Fruit fly (Drosophila melanogaster) whole organism, embryonic: ENCODE data around the gene Aprt.
A peak's percentile ranks its signal among the peaks of the same experiment; 100 is the strongest.

Experiments used
- Ada2b ChIP-seq: fragments of 200-800 bp; sonication (Bioruptor generic); IDR thresholded peaks from 2 replicates; pipeline ENCODE4 v1.3.6; 2022; ENCODE audit warnings: missing biosample characterization, missing genetic modification characterization
- Bdp1 ChIP-seq: fragments of 200-800 bp; sonication (Bioruptor generic); optimal IDR thresholded peaks from 3 replicates; lab custom pipeline; 2016; ENCODE audit warnings: missing biosample characterization, missing genetic modification characterization
- CG10147 ChIP-seq: fragments of 200-800 bp; sonication (Bioruptor generic); optimal IDR thresholded peaks from 2 replicates; lab custom pipeline; 2019; ENCODE audit warnings: missing biosample characterization, mild to moderate bottlenecking, missing genetic modification characterization, moderate library complexity
- CG10565 ChIP-seq: fragments of 200-800 bp; sonication (Bioruptor generic); optimal IDR thresholded peaks from 3 replicates; lab custom pipeline; 2016; ENCODE audit warnings: missing biosample characterization, mild to moderate bottlenecking, missing genetic modification characterization
- CG11560 ChIP-seq: fragments of 200-800 bp; sonication (Bioruptor generic); IDR thresholded peaks from 3 replicates; pipeline ENCODE4 v1.3.6; 2022; ENCODE audit warnings: missing biosample characterization, missing genetic modification characterization
- CG12071 ChIP-seq: fragments of 200-800 bp; sonication (Bioruptor generic); optimal IDR thresholded peaks from 3 replicates; lab custom pipeline; 2018; ENCODE audit warnings: missing biosample characterization, mild to moderate bottlenecking, missing genetic modification characterization
- CG1233 ChIP-seq: fragments of 200-800 bp; sonication (Bioruptor generic); optimal IDR thresholded peaks from 4 replicates; lab custom pipeline; 2018; ENCODE audit warnings: missing biosample characterization, mild to moderate bottlenecking, missing genetic modification characterization
- CG12744 ChIP-seq: fragments of 200-800 bp; sonication (Bioruptor generic); optimal IDR thresholded peaks from 2 replicates; lab custom pipeline; 2016; ENCODE audit warnings: missing biosample characterization, missing genetic modification characterization
- CG13123 ChIP-seq: fragments of 200-800 bp; sonication (Bioruptor generic); optimal IDR thresholded peaks from 2 replicates; lab custom pipeline; 2016; ENCODE audit warnings: missing biosample characterization, missing genetic modification characterization
- CG13624 ChIP-seq: fragments of 200-800 bp; sonication (Bioruptor generic); optimal IDR thresholded peaks from 2 replicates; lab custom pipeline; 2016; ENCODE audit warnings: missing biosample characterization, missing genetic modification characterization
- CG15011 ChIP-seq: fragments of 200-800 bp; sonication (Bioruptor generic); optimal IDR thresholded peaks from 3 replicates; lab custom pipeline; 2018; ENCODE audit warnings: missing biosample characterization, mild to moderate bottlenecking, missing genetic modification characterization
- CG17802 ChIP-seq: fragments of 200-800 bp; sonication (Bioruptor generic); optimal IDR thresholded peaks from 2 replicates; lab custom pipeline; 2018; ENCODE audit warnings: missing biosample characterization, mild to moderate bottlenecking, missing genetic modification characterization, moderate library complexity
- CG18764 ChIP-seq: fragments of 200-800 bp; sonication (Bioruptor generic); optimal IDR thresholded peaks from 3 replicates; lab custom pipeline; 2016; ENCODE audit warnings: missing biosample characterization, missing genetic modification characterization
- CG2116 ChIP-seq: fragments of 200-800 bp; sonication (Bioruptor generic); optimal IDR thresholded peaks from 3 replicates; lab custom pipeline; 2018; ENCODE audit warnings: missing biosample characterization, mild to moderate bottlenecking, missing genetic modification characterization
- CG2129 ChIP-seq: fragments of 200-800 bp; sonication (Bioruptor generic); IDR thresholded peaks from 2 replicates; pipeline ENCODE4 v1.3.6; 2022; ENCODE audit warnings: missing biosample characterization, missing genetic modification characterization; ENCODE audit not compliant: partially characterized antibody
- CG31388 ChIP-seq: fragments of 200-800 bp; sonication (Bioruptor generic); optimal IDR thresholded peaks from 2 replicates; lab custom pipeline; 2016; ENCODE audit warnings: missing biosample characterization, missing genetic modification characterization
- CG3838 ChIP-seq: fragments of 200-800 bp; sonication (Bioruptor generic); optimal IDR thresholded peaks from 3 replicates; lab custom pipeline; 2016; ENCODE audit warnings: missing biosample characterization, missing genetic modification characterization
- CG4282 ChIP-seq: fragments of 200-800 bp; sonication (Bioruptor generic); optimal IDR thresholded peaks from 2 replicates; lab custom pipeline; 2016; ENCODE audit warnings: missing biosample characterization, missing genetic modification characterization
- CG4404 ChIP-seq: fragments of 200-800 bp; sonication (Bioruptor generic); IDR thresholded peaks from 2 replicates; pipeline ENCODE4 v1.3.6; 2022; ENCODE audit warnings: missing biosample characterization, missing genetic modification characterization
- CG4707 ChIP-seq: fragments of 200-800 bp; sonication (Bioruptor generic); optimal IDR thresholded peaks from 2 replicates; lab custom pipeline; 2018; ENCODE audit warnings: missing biosample characterization, mild to moderate bottlenecking, missing genetic modification characterization, moderate library complexity
- CG6654 ChIP-seq: fragments of 200-800 bp; sonication (Bioruptor generic); optimal IDR thresholded peaks from 2 replicates; lab custom pipeline; 2017; ENCODE audit warnings: missing biosample characterization, mild to moderate bottlenecking, missing genetic modification characterization
- CG6791 ChIP-seq: fragments of 200-800 bp; sonication (Bioruptor generic); IDR thresholded peaks from 3 replicates; pipeline ENCODE4 v1.3.6; 2022; ENCODE audit warnings: missing biosample characterization, missing genetic modification characterization; ENCODE audit not compliant: partially characterized antibody
- CG7963 ChIP-seq: fragments of 200-800 bp; sonication (Bioruptor generic); IDR thresholded peaks from 3 replicates; pipeline ENCODE4 v1.3.6; 2022; ENCODE audit warnings: missing biosample characterization, missing genetic modification characterization; ENCODE audit not compliant: partially characterized antibody
- CG9727 ChIP-seq: fragments of 200-800 bp; sonication (Bioruptor generic); optimal IDR thresholded peaks from 3 replicates; lab custom pipeline; 2017; ENCODE audit warnings: missing biosample characterization, mild to moderate bottlenecking, missing genetic modification characterization
- CTCF ChIP-seq: fragments of 200-800 bp; sonication (Bioruptor generic); optimal IDR thresholded peaks from 2 replicates; lab custom pipeline; 2017; ENCODE audit warnings: missing biosample characterization, mild to moderate bottlenecking, missing genetic modification characterization, moderate library complexity
- D19B ChIP-seq: fragments of 200-800 bp; sonication (Bioruptor generic); optimal IDR thresholded peaks from 2 replicates; lab custom pipeline; 2017; ENCODE audit warnings: missing biosample characterization, mild to moderate bottlenecking, missing genetic modification characterization
- Eip74EF ChIP-seq, 2 experiments: fragments of 200-800 bp in 1 of 2; fragments of >200 bp in 1 of 2; sonication (Bioruptor generic) in 1 of 2; optimal IDR thresholded peaks; 2 replicates each; lab custom pipeline; 2017 to 2019; ENCODE audit warnings: missing biosample characterization in 2 of 2, missing genetic modification characterization in 2 of 2, mild to moderate bottlenecking in 1 of 2, moderate library complexity in 1 of 2
- HLH3B ChIP-seq: fragments of 200-800 bp; sonication (Bioruptor generic); IDR thresholded peaks from 2 replicates; pipeline ENCODE4 v1.3.6; 2022; ENCODE audit warnings: missing biosample characterization, missing genetic modification characterization
- Lim3 ChIP-seq: fragments of 200-800 bp; sonication (Bioruptor generic); IDR thresholded peaks from 2 replicates; pipeline ENCODE4 v1.3.6; 2022; ENCODE audit warnings: missing biosample characterization, missing genetic modification characterization
- Mad ChIP-seq: fragments of 200-800 bp; sonication (Bioruptor generic); optimal IDR thresholded peaks from 2 replicates; lab custom pipeline; 2016; ENCODE audit warnings: missing biosample characterization, missing genetic modification characterization
- NK7.1 ChIP-seq: fragments of 200-800 bp; sonication (Bioruptor generic); optimal IDR thresholded peaks from 3 replicates; lab custom pipeline; 2016; ENCODE audit warnings: missing biosample characterization, missing genetic modification characterization
- Sry-β ChIP-seq: fragments of 200-800 bp; sonication (Bioruptor generic); optimal IDR thresholded peaks from 2 replicates; lab custom pipeline; 2018; ENCODE audit warnings: missing biosample characterization, mild to moderate bottlenecking, missing genetic modification characterization, moderate library complexity
- Sry-δ ChIP-seq: fragments of 200-800 bp; sonication (Bioruptor generic); optimal IDR thresholded peaks from 2 replicates; lab custom pipeline; 2016; ENCODE audit warnings: missing biosample characterization, missing genetic modification characterization
- ac ChIP-seq: fragments of 200-800 bp; sonication (Bioruptor generic); optimal IDR thresholded peaks from 3 replicates; lab custom pipeline; 2017; ENCODE audit warnings: missing biosample characterization, mild to moderate bottlenecking, missing genetic modification characterization
- aop ChIP-seq: fragments of 200-800 bp; sonication (Bioruptor generic); IDR thresholded peaks from 2 replicates; pipeline ENCODE4 v1.3.6; 2022; ENCODE audit warnings: missing biosample characterization, missing genetic modification characterization
- bab2 ChIP-seq: fragments of 200-800 bp; sonication (Bioruptor generic); optimal IDR thresholded peaks from 2 replicates; lab custom pipeline; 2016; ENCODE audit warnings: missing biosample characterization, missing genetic modification characterization
- chif ChIP-seq, 2 experiments: fragments of 200-800 bp; sonication (Bioruptor generic); optimal IDR thresholded peaks; 3 replicates each; lab custom pipeline; 2016; ENCODE audit warnings: missing biosample characterization in 2 of 2, missing genetic modification characterization in 2 of 2
- dpn ChIP-seq, 2 experiments: fragments of 200-800 bp; sonication (Bioruptor generic); optimal IDR thresholded peaks; 3 replicates each; lab custom pipeline; 2016; ENCODE audit warnings: missing biosample characterization in 2 of 2, missing genetic modification characterization in 2 of 2
- eyg ChIP-seq: fragments of 200-800 bp; sonication (Bioruptor generic); optimal IDR thresholded peaks from 3 replicates; lab custom pipeline; 2016; ENCODE audit warnings: missing biosample characterization, missing genetic modification characterization
- fd64A ChIP-seq: fragments of 200-800 bp; sonication (Bioruptor generic); optimal IDR thresholded peaks from 3 replicates; lab custom pipeline; 2018; ENCODE audit warnings: missing biosample characterization, mild to moderate bottlenecking, missing genetic modification characterization
- fd96Cb ChIP-seq: fragments of 200-800 bp; sonication (Bioruptor generic); optimal IDR thresholded peaks from 2 replicates; lab custom pipeline; 2018; ENCODE audit warnings: missing biosample characterization, mild to moderate bottlenecking, missing genetic modification characterization, moderate library complexity
- gsb-n ChIP-seq: fragments of 200-800 bp; sonication (Bioruptor generic); optimal IDR thresholded peaks from 3 replicates; lab custom pipeline; 2018; ENCODE audit warnings: missing biosample characterization, mild to moderate bottlenecking, missing genetic modification characterization
- hth ChIP-seq: fragments of >200 bp; optimal IDR thresholded peaks from 2 replicates; lab custom pipeline; 2017; ENCODE audit warnings: inconsistent platforms
- lab ChIP-seq: fragments of 200-800 bp; sonication (Bioruptor generic); optimal IDR thresholded peaks from 3 replicates; lab custom pipeline; 2017; ENCODE audit warnings: missing biosample characterization, missing genetic modification characterization, mild to moderate bottlenecking, moderate library complexity, missing genetic modification reagents
- lbe ChIP-seq: fragments of 200-800 bp; sonication (Bioruptor generic); optimal IDR thresholded peaks from 2 replicates; lab custom pipeline; 2016; ENCODE audit warnings: missing biosample characterization, mild to moderate bottlenecking, missing genetic modification characterization
- ranshi ChIP-seq: fragments of 200-800 bp; sonication (Bioruptor generic); IDR thresholded peaks from 2 replicates; pipeline ENCODE4 v1.3.6; 2022; ENCODE audit warnings: missing biosample characterization, missing genetic modification characterization
- row ChIP-seq: fragments of 200-800 bp; sonication (Bioruptor generic); IDR thresholded peaks from 3 replicates; pipeline ENCODE4 v1.3.6; 2022; ENCODE audit warnings: missing biosample characterization, missing genetic modification characterization
- schlank ChIP-seq: fragments of 200-800 bp; sonication (Bioruptor generic); optimal IDR thresholded peaks from 2 replicates; lab custom pipeline; 2018; ENCODE audit warnings: missing biosample characterization, mild to moderate bottlenecking, missing genetic modification characterization
- sr ChIP-seq: fragments of 200-800 bp; sonication (Bioruptor generic); IDR thresholded peaks from 3 replicates; pipeline ENCODE4 v1.3.6; 2022; ENCODE audit warnings: missing biosample characterization, missing genetic modification characterization
- trem ChIP-seq: fragments of 200-800 bp; optimal IDR thresholded peaks from 3 replicates; lab custom pipeline; 2019; ENCODE audit warnings: missing biosample characterization, mild to moderate bottlenecking, missing genetic modification characterization, moderate library complexity
- unc-4 ChIP-seq: fragments of 200-800 bp; sonication (Bioruptor generic); IDR thresholded peaks from 2 replicates; pipeline ENCODE4 v1.3.6; 2022; ENCODE audit warnings: missing biosample characterization, missing genetic modification characterization; ENCODE audit not compliant: partially characterized antibody

Aprt gene

dm6 chr3L:1886125-1886544, 1.3 kb upstream of the Aprt start (continued):
- TF ChIP-seq CG3838, result peak; percentile 57
- TF ChIP-seq CG9727, result peak; percentile 91
- peak; percentile 70 for TF ChIP-seq Bdp1 (GFP tag; lab: Kevin White, UChicago)
- TF ChIP-seq CG12071 (GFP tag; lab: Kevin White, UChicago), result peak; percentile 76
- TF ChIP-seq fd64A, result peak; percentile 73
- peak; percentile 42; the same call in 1 of the 3 replicates for TF ChIP-seq sr (GFP tag; lab: Robert Waterston, UW)
- peak; percentile 81 for TF ChIP-seq gsb-n
- peak; percentile 88 for TF ChIP-seq CG4404 (GFP tag; lab: Robert Waterston, UW)
- TF ChIP-seq CG6791 (GFP tag; lab: Robert Waterston, UW), result no peak
- peak; percentile 67 for TF ChIP-seq Mad (GFP tag; lab: Kevin White, UChicago)
- no peak for TF ChIP-seq CG7963
- TF ChIP-seq Ada2b, result peak; percentile 82
- TF ChIP-seq ranshi (GFP tag; lab: Robert Waterston, UW), result peak; percentile 79
- peak; percentile 76 for TF ChIP-seq bab2 (GFP tag; lab: Kevin White, UChicago)
- peak; percentile 46 for TF ChIP-seq CG6654 (GFP tag; lab: Kevin White, UChicago)
- TF ChIP-seq CG4282 (GFP tag; lab: Kevin White, UChicago), result peak; percentile 67
- 0 out of 2 replicates have a peak, but pooled peaks have one; percentile 46 for TF ChIP-seq Lim3 (GFP tag; lab: Robert Waterston, UW)
- peak in 1 of 2 experiments; percentile 66 for TF ChIP-seq Eip74EF (GFP tag; optimal IDR thresholded peaks at IDR 0.05; lab: Kevin White, UChicago)
- TF ChIP-seq unc-4 (GFP tag; lab: Robert Waterston, UW), result no peak
- peak; percentile 63 for TF ChIP-seq aop
- peak; percentile 1 for TF ChIP-seq Sry-β (GFP tag; lab: Kevin White, UChicago)
- TF ChIP-seq lbe (GFP tag; lab: Kevin White, UChicago), result peak; percentile 93
- peak; percentile 39 for TF ChIP-seq CTCF (GFP tag; lab: Kevin White, UChicago)
- peak; percentile 47 for TF ChIP-seq eyg (GFP tag; lab: Kevin White, UChicago)
- TF ChIP-seq HLH3B (GFP tag; lab: Robert Waterston, UW), result peak; percentile 89
- TF ChIP-seq CG13123 (GFP tag; lab: Kevin White, UChicago), result peak; percentile 58
- peak; percentile 78 for TF ChIP-seq CG12744 (GFP tag; lab: Kevin White, UChicago)
- TF ChIP-seq CG4707, result peak; percentile 72
- TF ChIP-seq hth (lab: Kevin White, UChicago), result no peak
- TF ChIP-seq CG2129 (GFP tag; lab: Robert Waterston, UW), result no peak
- peak; percentile 68 for TF ChIP-seq lab
- TF ChIP-seq CG13624 (GFP tag; lab: Kevin White, UChicago), result peak; percentile 58
- TF ChIP-seq chif (GFP tag; optimal IDR thresholded peaks at IDR 0.05; lab: Kevin White, UChicago), result peak; percentile 86 to 92
- TF ChIP-seq fd96Cb (tag; lab: Kevin White, UChicago), result peak; percentile 90
- TF ChIP-seq ac (GFP tag; lab: Kevin White, UChicago), result peak; percentile 82
- no peak for TF ChIP-seq CG11560 (tag; lab: Robert Waterston, UW)
- no peak for TF ChIP-seq D19B (GFP tag; lab: Kevin White, UChicago)
- peak; percentile 40 for TF ChIP-seq CG15011 (GFP tag; lab: Kevin White, UChicago)
- TF ChIP-seq schlank (tag; lab: Kevin White, UChicago), result no peak
- TF ChIP-seq CG18764 (GFP tag; lab: Kevin White, UChicago), result peak; percentile 61
- peak; percentile 62 for TF ChIP-seq CG17802 (tag; lab: Kevin White, UChicago)
- no peak for TF ChIP-seq CG10147 (GFP tag; lab: Kevin White, UChicago)
- TF ChIP-seq CG1233, result peak; percentile 80
- TF ChIP-seq trem (tag; lab: Kevin White, UChicago), result peak; percentile 83
- peak; percentile 81 for TF ChIP-seq row
- TF ChIP-seq CG31388 (GFP tag; lab: Kevin White, UChicago), result peak; percentile 71
- TF ChIP-seq CG10565, result peak; percentile 53
- TF ChIP-seq NK7.1 (GFP tag; lab: Kevin White, UChicago), result peak; percentile 59
- peak; percentile 23 for TF ChIP-seq CG2116 (GFP tag; lab: Kevin White, UChicago)
- peak; percentile 76 to 84 for TF ChIP-seq dpn (GFP tag; optimal IDR thresholded peaks at IDR 0.05; lab: Kevin White, UChicago)
- peak; percentile 37 for TF ChIP-seq Sry-δ
